Fruit fly (Drosophila melanogaster) whole organism, embryonic: ENCODE measurements around the gene Fbp1.

Experiments used
- ATbp ChIP-seq: fragments of 200-800 bp; sonication (Bioruptor generic); optimal IDR thresholded peaks from 2 replicates; lab custom pipeline; 2017; ENCODE audit warnings: missing biosample characterization, mild to moderate bottlenecking, missing genetic modification characterization, missing genetic modification reagents
- CG10366 ChIP-seq: fragments of 200-800 bp; sonication (Bioruptor generic); IDR thresholded peaks from 2 replicates; pipeline ENCODE4 v1.3.6; 2022; ENCODE audit warnings: missing biosample characterization, missing genetic modification characterization
- CG10979 ChIP-seq: fragments of 200-800 bp; sonication (Bioruptor generic); optimal IDR thresholded peaks from 2 replicates; lab custom pipeline; 2018; ENCODE audit warnings: missing biosample characterization, mild to moderate bottlenecking, missing genetic modification characterization, moderate library complexity
- CG1233 ChIP-seq: fragments of 200-800 bp; sonication (Bioruptor generic); optimal IDR thresholded peaks from 4 replicates; lab custom pipeline; 2018; ENCODE audit warnings: missing biosample characterization, mild to moderate bottlenecking, missing genetic modification characterization
- CG13287 ChIP-seq: fragments of 200-800 bp; sonication (Bioruptor generic); IDR thresholded peaks from 2 replicates; pipeline ENCODE4 v1.3.6; 2022; ENCODE audit warnings: missing biosample characterization, missing genetic modification characterization; ENCODE audit not compliant: partially characterized antibody
- CG13894 ChIP-seq: fragments of 200-800 bp; sonication (Bioruptor generic); optimal IDR thresholded peaks from 3 replicates; lab custom pipeline; 2018; ENCODE audit warnings: missing biosample characterization, mild to moderate bottlenecking, missing genetic modification characterization, moderate library complexity
- CG14441 ChIP-seq: fragments of 200-800 bp; sonication (Bioruptor generic); IDR thresholded peaks from 2 replicates; pipeline ENCODE4 v1.3.6; 2022; ENCODE audit warnings: missing biosample characterization, missing genetic modification characterization
- CG14860 ChIP-seq: fragments of 200-800 bp; sonication (Bioruptor generic); IDR thresholded peaks from 3 replicates; pipeline ENCODE4 v1.3.6; 2022; ENCODE audit warnings: missing biosample characterization, missing genetic modification characterization; ENCODE audit not compliant: partially characterized antibody
- CG15696 ChIP-seq: fragments of 200-800 bp; sonication (Bioruptor generic); optimal IDR thresholded peaks from 2 replicates; lab custom pipeline; 2019; ENCODE audit warnings: missing biosample characterization, mild to moderate bottlenecking, missing genetic modification characterization, moderate library complexity
- CG16815 ChIP-seq: fragments of 200-800 bp; sonication (Bioruptor generic); optimal IDR thresholded peaks from 3 replicates; lab custom pipeline; 2017; ENCODE audit warnings: missing biosample characterization, mild to moderate bottlenecking, missing genetic modification characterization
- CG17612 ChIP-seq: fragments of 200-800 bp; sonication (Bioruptor generic); IDR thresholded peaks from 2 replicates; pipeline ENCODE4 v1.3.6; 2022; ENCODE audit warnings: missing biosample characterization, missing genetic modification characterization
- CG17912 ChIP-seq: fragments of 200-800 bp; sonication (Bioruptor generic); optimal IDR thresholded peaks from 2 replicates; lab custom pipeline; 2018; ENCODE audit warnings: missing biosample characterization, mild to moderate bottlenecking, missing genetic modification characterization
- CG2120 ChIP-seq: fragments of 200-800 bp; sonication (Bioruptor generic); optimal IDR thresholded peaks from 3 replicates; lab custom pipeline; 2016; ENCODE audit warnings: missing biosample characterization, missing genetic modification characterization
- CG2199 ChIP-seq: fragments of 200-800 bp; sonication (Bioruptor generic); IDR thresholded peaks from 3 replicates; pipeline ENCODE4 v1.3.6; 2022; ENCODE audit warnings: missing biosample characterization, missing genetic modification characterization
- CG30020 ChIP-seq: fragments of 200-800 bp; optimal IDR thresholded peaks from 2 replicates; lab custom pipeline; 2019; ENCODE audit warnings: missing biosample characterization, mild to moderate bottlenecking, missing genetic modification characterization, moderate library complexity
- CG31224 ChIP-seq: fragments of 200-800 bp; sonication (Bioruptor generic); IDR thresholded peaks from 2 replicates; pipeline ENCODE4 v1.3.6; 2022; ENCODE audit warnings: missing biosample characterization, missing genetic modification characterization
- CG31365 ChIP-seq: fragments of 200-800 bp; sonication (Bioruptor generic); optimal IDR thresholded peaks from 2 replicates; lab custom pipeline; 2018; ENCODE audit warnings: missing biosample characterization, mild to moderate bottlenecking, missing genetic modification characterization
- CG31388 ChIP-seq: fragments of 200-800 bp; sonication (Bioruptor generic); optimal IDR thresholded peaks from 2 replicates; lab custom pipeline; 2016; ENCODE audit warnings: missing biosample characterization, missing genetic modification characterization
- CG5953 ChIP-seq: fragments of 200-800 bp; sonication (Bioruptor generic); IDR thresholded peaks from 2 replicates; pipeline ENCODE4 v1.3.6; 2022; ENCODE audit warnings: missing biosample characterization, missing genetic modification characterization
- CG6765 ChIP-seq: fragments of 200-800 bp; sonication (Bioruptor generic); optimal IDR thresholded peaks from 3 replicates; lab custom pipeline; 2017; ENCODE audit warnings: missing biosample characterization, mild to moderate bottlenecking, missing genetic modification characterization
- CG8089 ChIP-seq: fragments of 200-800 bp; sonication (Bioruptor generic); optimal IDR thresholded peaks from 3 replicates; lab custom pipeline; 2016; ENCODE audit warnings: missing biosample characterization, missing genetic modification characterization
- CG8359 ChIP-seq: fragments of 200-800 bp; sonication (Bioruptor generic); optimal IDR thresholded peaks from 2 replicates; lab custom pipeline; 2017; ENCODE audit warnings: missing biosample characterization, mild to moderate bottlenecking, missing genetic modification characterization, borderline replicate concordance
- CG8924 ChIP-seq: fragments of 200-800 bp; optimal IDR thresholded peaks from 3 replicates; lab custom pipeline; 2019; ENCODE audit warnings: missing biosample characterization, mild to moderate bottlenecking, missing genetic modification characterization, moderate library complexity
- Dek ChIP-seq: fragments of 200-800 bp; sonication (Bioruptor generic); optimal IDR thresholded peaks from 3 replicates; lab custom pipeline; 2019; ENCODE audit warnings: missing biosample characterization, mild to moderate bottlenecking, missing genetic modification characterization, moderate library complexity
- Dip3 ChIP-seq: fragments of 200-800 bp; sonication (Bioruptor generic); optimal IDR thresholded peaks from 3 replicates; lab custom pipeline; 2016; ENCODE audit warnings: missing biosample characterization, missing genetic modification characterization
- E2f1 ChIP-seq: fragments of 200-800 bp; sonication (Bioruptor generic); IDR thresholded peaks from 2 replicates; pipeline ENCODE4 v1.3.6; 2022; ENCODE audit warnings: missing biosample characterization, missing genetic modification characterization
- Eip74EF ChIP-seq, 2 experiments: fragments of 200-800 bp in 1 of 2; fragments of >200 bp in 1 of 2; sonication (Bioruptor generic) in 1 of 2; optimal IDR thresholded peaks; 2 replicates each; lab custom pipeline; 2017 to 2019; ENCODE audit warnings: missing biosample characterization in 2 of 2, missing genetic modification characterization in 2 of 2, mild to moderate bottlenecking in 1 of 2, moderate library complexity in 1 of 2
- Ets97D ChIP-seq: fragments of 200-800 bp; sonication (Bioruptor generic); optimal IDR thresholded peaks from 3 replicates; lab custom pipeline; 2016; ENCODE audit warnings: missing biosample characterization, missing genetic modification characterization
- Fer3 ChIP-seq: fragments of 200-800 bp; sonication (Bioruptor generic); optimal IDR thresholded peaks from 2 replicates; lab custom pipeline; 2018; ENCODE audit warnings: missing biosample characterization, mild to moderate bottlenecking, missing genetic modification characterization, moderate library complexity
- Hr3 ChIP-seq: fragments of 200-800 bp; sonication (Bioruptor generic); optimal IDR thresholded peaks from 3 replicates; lab custom pipeline; 2016; ENCODE audit warnings: missing biosample characterization, missing genetic modification characterization
- Neu2 ChIP-seq: fragments of 200-800 bp; sonication (Bioruptor generic); optimal IDR thresholded peaks from 3 replicates; lab custom pipeline; 2016; ENCODE audit warnings: missing biosample characterization, missing genetic modification characterization, borderline replicate concordance
- ac ChIP-seq: fragments of 200-800 bp; sonication (Bioruptor generic); optimal IDR thresholded peaks from 3 replicates; lab custom pipeline; 2017; ENCODE audit warnings: missing biosample characterization, mild to moderate bottlenecking, missing genetic modification characterization
- ap ChIP-seq: fragments of 200-800 bp; sonication (Bioruptor generic); IDR thresholded peaks from 2 replicates; pipeline ENCODE4 v1.3.6; 2022; ENCODE audit warnings: missing biosample characterization, missing genetic modification characterization
- bab2 ChIP-seq: fragments of 200-800 bp; sonication (Bioruptor generic); optimal IDR thresholded peaks from 2 replicates; lab custom pipeline; 2016; ENCODE audit warnings: missing biosample characterization, missing genetic modification characterization
- caup ChIP-seq: fragments of 200-800 bp; sonication (Bioruptor generic); optimal IDR thresholded peaks from 3 replicates; lab custom pipeline; 2017; ENCODE audit warnings: missing biosample characterization, mild to moderate bottlenecking, missing genetic modification characterization, moderate library complexity; ENCODE audit not compliant: severe bottlenecking
- danr ChIP-seq: fragments of 200-800 bp; sonication (Bioruptor generic); IDR thresholded peaks from 2 replicates; pipeline ENCODE4 v1.3.6; 2022; ENCODE audit warnings: missing biosample characterization, missing genetic modification characterization
- disco-r ChIP-seq: fragments of 200-800 bp; sonication (Bioruptor generic); optimal IDR thresholded peaks from 2 replicates; lab custom pipeline; 2016; ENCODE audit warnings: missing biosample characterization, missing genetic modification characterization
- gem ChIP-seq: fragments of 200-800 bp; sonication (Bioruptor generic); optimal IDR thresholded peaks from 2 replicates; lab custom pipeline; 2019; ENCODE audit warnings: missing biosample characterization, mild to moderate bottlenecking, missing genetic modification characterization, moderate library complexity
- gfzf ChIP-seq: fragments of 200-800 bp; sonication (Bioruptor generic); optimal IDR thresholded peaks from 2 replicates; lab custom pipeline; 2016; ENCODE audit warnings: missing biosample characterization, mild to moderate bottlenecking, missing genetic modification characterization, moderate library complexity
- gsb-n ChIP-seq: fragments of 200-800 bp; sonication (Bioruptor generic); optimal IDR thresholded peaks from 3 replicates; lab custom pipeline; 2018; ENCODE audit warnings: missing biosample characterization, mild to moderate bottlenecking, missing genetic modification characterization
- hkb ChIP-seq, 2 experiments: fragments of 200-800 bp in 1 of 2; fragments of >200 bp in 1 of 2; sonication (Bioruptor generic) in 1 of 2; IDR thresholded peaks in 1 of 2; optimal IDR thresholded peaks in 1 of 2; 2 replicates each; pipeline versions ENCODE4 v1.3.6 to Lab custom; 2017 to 2022; ENCODE audit warnings: missing biosample characterization in 1 of 2, missing genetic modification characterization in 1 of 2
- jing ChIP-seq: fragments of 200-800 bp; sonication (Bioruptor generic); optimal IDR thresholded peaks from 2 replicates; lab custom pipeline; 2018; ENCODE audit warnings: missing biosample characterization, mild to moderate bottlenecking, missing genetic modification characterization
- lbe ChIP-seq: fragments of 200-800 bp; sonication (Bioruptor generic); optimal IDR thresholded peaks from 2 replicates; lab custom pipeline; 2016; ENCODE audit warnings: missing biosample characterization, mild to moderate bottlenecking, missing genetic modification characterization
- lmd ChIP-seq: fragments of 200-800 bp; sonication (Bioruptor generic); IDR thresholded peaks from 2 replicates; pipeline ENCODE4 v1.3.6; 2022; ENCODE audit warnings: missing biosample characterization, missing genetic modification characterization
- nau ChIP-seq: fragments of 200-800 bp; sonication (Bioruptor generic); optimal IDR thresholded peaks from 3 replicates; lab custom pipeline; 2017; ENCODE audit warnings: missing biosample characterization, mild to moderate bottlenecking, missing genetic modification characterization, missing genetic modification reagents
- nerfin-1 ChIP-seq: fragments of 200-800 bp; sonication (Bioruptor generic); optimal IDR thresholded peaks from 3 replicates; lab custom pipeline; 2019; ENCODE audit warnings: missing biosample characterization, mild to moderate bottlenecking, missing genetic modification characterization, moderate library complexity
- slp2 ChIP-seq: fragments of 200-800 bp; sonication (Bioruptor generic); optimal IDR thresholded peaks from 2 replicates; lab custom pipeline; 2016; ENCODE audit warnings: missing biosample characterization, missing genetic modification characterization
- tgo ChIP-seq: fragments of 200-800 bp; sonication (Bioruptor generic); IDR thresholded peaks from 3 replicates; pipeline ENCODE4 v1.3.6; 2022; ENCODE audit warnings: missing biosample characterization, missing genetic modification characterization

Fbp1 gene

dm6 chr3L:14049620-14050253 lies 48.1 kb downstream of the Fbp1 start, which contains the start of gene Neurl4 (continued):
- TF ChIP-seq gfzf (GFP tag; lab: Kevin White, UChicago) = peak; percentile 70
- TF ChIP-seq Fer3 (tag; lab: Kevin White, UChicago) = no peak
- TF ChIP-seq Dip3 (GFP tag; lab: Kevin White, UChicago) = no peak
- TF ChIP-seq lbe = no peak
- peak; percentile 73 for TF ChIP-seq CG15696 (tag; lab: Kevin White, UChicago)
- peak; percentile 75 for TF ChIP-seq nerfin-1
- peak; percentile 50 for TF ChIP-seq CG8089 (GFP tag; lab: Kevin White, UChicago)
- peak; percentile 17 for TF ChIP-seq CG31365 (tag; lab: Kevin White, UChicago)
- no peak for TF ChIP-seq ATbp (GFP tag; lab: Kevin White, UChicago)
- TF ChIP-seq gem = no peak
- no peak for TF ChIP-seq disco-r (GFP tag; lab: Kevin White, UChicago)
- peak; percentile 50 for TF ChIP-seq CG16815 (GFP tag; lab: Kevin White, UChicago)
- TF ChIP-seq hkb (optimal IDR thresholded peaks at IDR 0.05; lab: Kevin White, UChicago) = no peak
- peak; percentile 66 for TF ChIP-seq hkb (GFP tag; IDR thresholded peaks at IDR 0.05; lab: Robert Waterston, UW)
- TF ChIP-seq Hr3 (GFP tag; lab: Kevin White, UChicago) = peak; percentile 72
- TF ChIP-seq CG17612 (GFP tag; lab: Robert Waterston, UW) = no peak
- TF ChIP-seq lmd (GFP tag; lab: Robert Waterston, UW) = peak; percentile 70
- TF ChIP-seq CG5953 = 0 out of 2 replicates have a peak, but pooled peaks have one; percentile 29
- peak; percentile 81 for TF ChIP-seq CG8924 (tag; lab: Kevin White, UChicago)
- TF ChIP-seq CG10979 = peak; percentile 81
- no peak for TF ChIP-seq CG31224 (GFP tag; lab: Robert Waterston, UW)
- TF ChIP-seq CG8359 (GFP tag; lab: Kevin White, UChicago) = no peak
- peak; percentile 38 for TF ChIP-seq jing (GFP tag; lab: Kevin White, UChicago)
- peak; percentile 84 for TF ChIP-seq CG2120 (GFP tag; lab: Kevin White, UChicago)
- TF ChIP-seq Neu2 (GFP tag; lab: Kevin White, UChicago) = no peak
- TF ChIP-seq bab2 (GFP tag; lab: Kevin White, UChicago) = peak; percentile 74
- no peak for TF ChIP-seq CG31388
- peak; percentile 75 for TF ChIP-seq CG10366
- TF ChIP-seq gsb-n (tag; lab: Kevin White, UChicago) = no peak
- peak; percentile 8 for TF ChIP-seq Ets97D
- no peak for TF ChIP-seq ac
- peak; percentile 17; the same call in 1 of the 2 replicates for TF ChIP-seq CG13287 (GFP tag; lab: Robert Waterston, UW)
- peak; percentile 29 for TF ChIP-seq CG30020 (tag; lab: Kevin White, UChicago)
- peak; percentile 60; the same call in 2 of the 3 replicates for TF ChIP-seq tgo (GFP tag; lab: Robert Waterston, UW)
- TF ChIP-seq Eip74EF (GFP tag; optimal IDR thresholded peaks at IDR 0.05; lab: Kevin White, UChicago) = no peak
- TF ChIP-seq CG1233 (GFP tag; lab: Kevin White, UChicago) = peak; percentile 78
- no peak for TF ChIP-seq CG2199 (GFP tag; lab: Robert Waterston, UW)
- TF ChIP-seq CG6765 (GFP tag; lab: Kevin White, UChicago) = peak; percentile 67
- TF ChIP-seq CG13894 (tag; lab: Kevin White, UChicago) = no peak
- peak; percentile 60 for TF ChIP-seq Dek (tag; lab: Kevin White, UChicago)
- TF ChIP-seq E2f1 (GFP tag; lab: Robert Waterston, UW) = peak; percentile 48
- TF ChIP-seq nau (GFP tag; lab: Kevin White, UChicago) = no peak
- TF ChIP-seq ap (GFP tag; lab: Robert Waterston, UW) = no peak
- TF ChIP-seq danr = 0 out of 2 replicates have a peak, but pooled peaks have one; percentile 28
- peak; percentile 19 for TF ChIP-seq slp2 (GFP tag; lab: Kevin White, UChicago)
- peak; percentile 49 for TF ChIP-seq CG14441
- TF ChIP-seq CG17912 = peak; percentile 20
- TF ChIP-seq caup = no peak
- TF ChIP-seq CG14860 (GFP tag; lab: Robert Waterston, UW) = no peak
